Fruit fly (Drosophila melanogaster) S2 (cell line): Measurements from ENCODE around the gene mRpL22.

Experiments
- CG8478 ChIP-seq: fragments of >200 bp; optimal IDR thresholded peaks from 2 replicates; lab custom pipeline; 2018
- CTCF ChIP-seq, 2 experiments: fragments of >200 bp; optimal IDR thresholded peaks; 2 replicates each; lab custom pipeline; 2018

DNA sequence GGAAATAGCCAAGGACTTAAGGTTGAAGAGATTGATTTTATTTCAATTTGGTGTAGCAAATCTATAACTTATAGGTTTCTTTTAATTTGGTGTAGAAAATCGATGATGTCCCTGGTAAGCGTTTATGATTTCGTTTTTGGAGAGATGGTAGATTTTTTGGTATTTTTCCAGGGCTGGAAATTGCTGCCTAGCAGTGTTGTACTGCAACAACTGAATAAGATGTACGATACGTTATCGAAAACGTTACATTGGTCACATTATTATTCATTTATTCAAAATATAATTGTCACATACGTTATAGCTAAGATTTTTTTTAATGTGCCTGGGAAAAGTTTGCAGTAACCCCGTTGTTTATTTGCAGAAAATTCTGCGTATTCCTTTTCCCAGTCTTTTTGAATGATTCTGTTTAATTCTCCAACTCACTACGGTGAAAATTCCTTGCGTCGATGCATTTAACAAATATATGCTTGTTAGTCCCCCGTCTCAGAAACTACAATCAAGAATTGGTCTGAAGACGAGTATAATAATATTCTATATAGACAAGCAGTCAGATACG lies 3.2 kb downstream of the mRpL22 start, which contains the start of the genes CG9609 and Sap30:
- TF ChIP-seq CG8478 (lab: Kevin White, UChicago) (no peak), CTCF (optimal IDR thresholded peaks at IDR 0.05; lab: Kevin White, UChicago) (no peak)
